Worm (Caenorhabditis elegans): Measurements from ENCODE around the gene Y105C5B.1413.

Y105C5B.1413 gene

ce11 chrIV:16216165-16216564 lies 31.7 kb upstream of the Y105C5B.1413 start:
- no peak for TF ChIP-seq blmp-1 (tag; optimal IDR thresholded peaks at IDR 0.05)
- TF ChIP-seq mls-2 (tag; optimal IDR thresholded peaks at IDR 0.05) = no peak
- TF ChIP-seq mab-5 (tag; optimal IDR thresholded peaks at IDR 0.05) = no peak
- TF ChIP-seq flh-1 (GFP tag; optimal IDR thresholded peaks at IDR 0.05) = no peak
- TF ChIP-seq snpc-4 (tag; optimal IDR thresholded peaks at IDR 0.05) = no peak
- no peak for TF ChIP-seq sptf-1 (tag; optimal IDR thresholded peaks at IDR 0.05)
- TF ChIP-seq pha-4 (tag; optimal IDR thresholded peaks at IDR 0.05) = no peak
- TF ChIP-seq elt-1 (tag; optimal IDR thresholded peaks at IDR 0.05; ENCODE audit: borderline replicate concordance, insufficient read depth) = no peak
- TF ChIP-seq lin-32 (GFP tag; optimal IDR thresholded peaks at IDR 0.05) = no peak

DNA sequence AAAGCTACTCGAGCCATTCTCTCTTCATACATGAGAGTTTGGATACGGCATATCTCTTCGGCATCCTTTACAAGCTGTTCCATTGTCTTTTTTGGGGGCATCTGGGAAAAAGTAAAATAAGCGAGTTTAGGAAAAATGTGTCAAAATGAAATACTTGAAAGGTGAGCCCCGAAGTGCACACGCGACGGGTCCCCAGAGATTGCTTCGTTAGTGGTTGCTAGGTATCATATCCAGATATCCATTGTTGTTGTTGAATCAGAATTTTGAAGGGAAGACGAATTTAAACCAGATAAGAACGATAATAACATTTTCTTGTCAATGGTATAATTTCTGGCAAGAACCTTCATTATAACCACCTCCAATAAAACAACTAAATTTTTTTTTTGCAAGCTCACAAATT lies 26.5 kb upstream of the Y105C5B.1413 start, which contains the start of gene H25K10.2:
Gene H25K10.2, minus strand, starts transcription at position 101 of the 400 bp plus-strand sequence.
- TF ChIP-seq drap-1 (GFP tag; optimal IDR thresholded peaks at IDR 0.05) (no peak), nhr-76 (tag; optimal IDR thresholded peaks at IDR 0.05) (no peak), ces-1 (GFP tag; optimal IDR thresholded peaks at IDR 0.05) (no peak), nhr-28 (tag; optimal IDR thresholded peaks at IDR 0.05) (no peak), lsy-2 (tag; optimal IDR thresholded peaks at IDR 0.05) (no peak), flh-1 (GFP tag; optimal IDR thresholded peaks at IDR 0.05) (no peak), ham-2 (GFP tag; optimal IDR thresholded peaks at IDR 0.05) (no peak), tbx-8 (GFP tag; optimal IDR thresholded peaks at IDR 0.05) (no peak)

ce11 chrIV:16203373-16203772 lies 19.0 kb upstream of the Y105C5B.1413 start:
- TF ChIP-seq zip-8 (tag; optimal IDR thresholded peaks at IDR 0.05) (peak; percentile 9), lin-32 (GFP tag; optimal IDR thresholded peaks at IDR 0.05) (no peak), tbx-8 (GFP tag; optimal IDR thresholded peaks at IDR 0.05) (no peak), mls-2 (tag; optimal IDR thresholded peaks at IDR 0.05) (no peak)

ce11 chrIV:16202074-16202473 lies 17.7 kb upstream of the Y105C5B.1413 start, which contains the start of gene H25K10.1:
TSS of gene H25K10.1 (plus strand) at chrIV:16202374.
- TF ChIP-seq mab-5 (tag; optimal IDR thresholded peaks at IDR 0.05) (no peak), sem-2 (GFP tag; optimal IDR thresholded peaks at IDR 0.05) (no peak), cnd-1 (tag; optimal IDR thresholded peaks at IDR 0.05) (no peak), bed-3 (GFP tag; optimal IDR thresholded peaks at IDR 0.05) (no peak), mep-1 (tag; optimal IDR thresholded peaks at IDR 0.05) (no peak), lin-32 (GFP tag; optimal IDR thresholded peaks at IDR 0.05) (no peak), lsy-2 (tag; optimal IDR thresholded peaks at IDR 0.05) (no peak), pha-4 (tag; optimal IDR thresholded peaks at IDR 0.05) (no peak), nhr-76 (tag; optimal IDR thresholded peaks at IDR 0.05) (no peak), nhr-12 (tag; optimal IDR thresholded peaks at IDR 0.05) (no peak), sptf-1 (tag; optimal IDR thresholded peaks at IDR 0.05) (no peak), nhr-2 (tag; optimal IDR thresholded peaks at IDR 0.05) (no peak)

ce11 chrIV:16199831-16200230 lies 15.4 kb upstream of the Y105C5B.1413 start:
- TF ChIP-seq ham-2 (GFP tag; optimal IDR thresholded peaks at IDR 0.05) (no peak), unc-62 (GFP tag; optimal IDR thresholded peaks at IDR 0.05) (no peak), bed-3 (GFP tag; optimal IDR thresholded peaks at IDR 0.05) (no peak), flh-1 (GFP tag; optimal IDR thresholded peaks at IDR 0.05) (no peak), elt-3 (tag; optimal IDR thresholded peaks at IDR 0.05) (no peak), unc-120 (tag; optimal IDR thresholded peaks at IDR 0.05; ENCODE audit: poor library complexity, severe bottlenecking) (no peak), ceh-83 (GFP tag; optimal IDR thresholded peaks at IDR 0.05) (no peak), sptf-1 (tag; optimal IDR thresholded peaks at IDR 0.05) (no peak), ces-1 (GFP tag; optimal IDR thresholded peaks at IDR 0.05) (no peak), nhr-2 (tag; optimal IDR thresholded peaks at IDR 0.05) (no peak)

ce11 chrIV:16196717-16197116 lies 12.3 kb upstream of the Y105C5B.1413 start, which contains the start of gene Y7A9A.1:
TSS of gene Y7A9A.1 (plus strand) at chrIV:16197017.
- TF ChIP-seq ceh-83 (GFP tag; optimal IDR thresholded peaks at IDR 0.05) = no peak
- TF ChIP-seq ztf-11 (tag; optimal IDR thresholded peaks at IDR 0.05) = no peak
- TF ChIP-seq unc-62 (GFP tag; optimal IDR thresholded peaks at IDR 0.05) = no peak
- TF ChIP-seq sptf-1 (tag; optimal IDR thresholded peaks at IDR 0.05) = no peak
- no peak for TF ChIP-seq nhr-2 (tag; optimal IDR thresholded peaks at IDR 0.05)
- no peak for TF ChIP-seq nhr-28 (tag; optimal IDR thresholded peaks at IDR 0.05)
- no peak for TF ChIP-seq lin-32 (GFP tag; optimal IDR thresholded peaks at IDR 0.05)
- TF ChIP-seq unc-120 (tag; optimal IDR thresholded peaks at IDR 0.05; ENCODE audit: poor library complexity, severe bottlenecking) = no peak
- no peak for TF ChIP-seq ceh-43 (GFP tag; optimal IDR thresholded peaks at IDR 0.05)
- no peak for TF ChIP-seq tbx-8 (GFP tag; optimal IDR thresholded peaks at IDR 0.05)
- TF ChIP-seq sem-2 (GFP tag; optimal IDR thresholded peaks at IDR 0.05) = no peak
- no peak for TF ChIP-seq mab-5 (tag; optimal IDR thresholded peaks at IDR 0.05)
- TF ChIP-seq zip-8 (tag; optimal IDR thresholded peaks at IDR 0.05) = no peak
- TF ChIP-seq blmp-1 (tag; optimal IDR thresholded peaks at IDR 0.05) = no peak
- TF ChIP-seq mep-1 (tag; optimal IDR thresholded peaks at IDR 0.05) = no peak
- no peak for TF ChIP-seq ces-1 (GFP tag; optimal IDR thresholded peaks at IDR 0.05)
- no peak for TF ChIP-seq nhr-76 (tag; optimal IDR thresholded peaks at IDR 0.05)
- TF ChIP-seq nhr-12 (tag; optimal IDR thresholded peaks at IDR 0.05) = no peak
- no peak for TF ChIP-seq ceh-39 (tag; optimal IDR thresholded peaks at IDR 0.05)
